Fruit fly (Drosophila melanogaster): Measurements from ENCODE around the gene RpL30.

The RpL30 gene

dm6 chr2L:19051534-19052100, 42.5 kb upstream of the RpL30 start, which contains the start of gene Rpn3 (continued):
- TF ChIP-seq sisA (GFP tag; IDR thresholded peaks at IDR 0.05) (peak; percentile 84), Lpt (GFP tag; optimal IDR thresholded peaks at IDR 0.05) (no peak), B-H1 (GFP tag; IDR thresholded peaks at IDR 0.05) (peak; percentile 78), Doc3 (GFP tag; IDR thresholded peaks at IDR 0.05; ENCODE audit: partially characterized antibody) (peak; percentile 47; the same call in 1 of the 3 replicates), CG10267 (tag; optimal IDR thresholded peaks at IDR 0.05) (peak; percentile 92), tup (GFP tag; optimal IDR thresholded peaks at IDR 0.05) (peak; percentile 31), usp (GFP tag; optimal IDR thresholded peaks at IDR 0.05) (no peak), CG14014 (GFP tag; IDR thresholded peaks at IDR 0.05) (peak; percentile 82), CG31388 (GFP tag; optimal IDR thresholded peaks at IDR 0.05) (peak; percentile 65), Taf1 (GFP tag; IDR thresholded peaks at IDR 0.05) (peak; percentile 50; the same call in 1 of the 2 replicates), Fer1 (GFP tag; optimal IDR thresholded peaks at IDR 0.05) (peak; percentile 75), Hr78 (GFP tag; optimal IDR thresholded peaks at IDR 0.05) (no peak), grau (tag; optimal IDR thresholded peaks at IDR 0.05) (peak; percentile 84), bcd (GFP tag; optimal IDR thresholded peaks at IDR 0.05) (peak; percentile 74), maf-S (GFP tag; optimal IDR thresholded peaks at IDR 0.05) (peak; percentile 76), CG30020 (tag; optimal IDR thresholded peaks at IDR 0.05) (peak; percentile 55), CG12104 (GFP tag; optimal IDR thresholded peaks at IDR 0.05) (peak; percentile 70), otp (GFP tag; IDR thresholded peaks at IDR 0.05) (peak; percentile 78), Nf-YC (tag; optimal IDR thresholded peaks at IDR 0.05) (peak; percentile 67), stc (GFP tag; IDR thresholded peaks at IDR 0.05) (peak; percentile 73), CG6791 (GFP tag; IDR thresholded peaks at IDR 0.05; ENCODE audit: partially characterized antibody) (peak; percentile 71), CG13424 (tag; optimal IDR thresholded peaks at IDR 0.05) (peak; percentile 82), sens-2 (GFP tag; IDR thresholded peaks at IDR 0.05) (peak; percentile 76; the same call in 1 of the 2 replicates), CG7839 (tag; optimal IDR thresholded peaks at IDR 0.05) (peak; percentile 82), HLH3B (GFP tag; IDR thresholded peaks at IDR 0.05) (peak; percentile 82), pfk (GFP tag; optimal IDR thresholded peaks at IDR 0.05) (no peak), wek (GFP tag; optimal IDR thresholded peaks at IDR 0.05) (peak; percentile 56), CG12391 (tag; optimal IDR thresholded peaks at IDR 0.05) (peak; percentile 93), NFAT (GFP tag; IDR thresholded peaks at IDR 0.05) (peak; percentile 63), CG7963 (GFP tag; IDR thresholded peaks at IDR 0.05; ENCODE audit: partially characterized antibody) (no peak), Rfx (GFP tag; IDR thresholded peaks at IDR 0.05) (peak; percentile 86), Hsf (GFP tag; optimal IDR thresholded peaks at IDR 0.05) (peak; percentile 92), CG10462 (GFP tag; optimal IDR thresholded peaks at IDR 0.05) (peak; percentile 79), pho (GFP tag; optimal IDR thresholded peaks at IDR 0.05) (peak; percentile 82), CG4360 (GFP tag; IDR thresholded peaks at IDR 0.05) (no peak), CG6654 (GFP tag; optimal IDR thresholded peaks at IDR 0.05) (no peak), aop (GFP tag; IDR thresholded peaks at IDR 0.05) (peak; percentile 49; the same call in 1 of the 2 replicates), CG5953 (GFP tag; IDR thresholded peaks at IDR 0.05) (peak; percentile 85), Myb (GFP tag; optimal IDR thresholded peaks at IDR 0.05) (peak; percentile 73), trem (tag; optimal IDR thresholded peaks at IDR 0.05) (peak; percentile 83), pzg (GFP tag; optimal IDR thresholded peaks at IDR 0.05) (peak; percentile 53), zen (tag; optimal IDR thresholded peaks at IDR 0.05) (peak; percentile 84), CG6254 (GFP tag; optimal IDR thresholded peaks at IDR 0.05) (no peak), dmrt99B (tag; optimal IDR thresholded peaks at IDR 0.05) (peak; percentile 80), CG4730 (GFP tag; IDR thresholded peaks at IDR 0.05) (peak; percentile 82), NC2α (GFP tag; optimal IDR thresholded peaks at IDR 0.05) (peak; percentile 51), tna (GFP tag; IDR thresholded peaks at IDR 0.05; ENCODE audit: partially characterized antibody) (peak; percentile 61), MBD-R2 (GFP tag; IDR thresholded peaks at IDR 0.05) (peak; percentile 73), CG4617 (GFP tag; optimal IDR thresholded peaks at IDR 0.05; ENCODE audit: borderline replicate concordance) (peak; percentile 69), CG3847 (GFP tag; IDR thresholded peaks at IDR 0.05) (peak; percentile 67)

Data from whole organism, embryonic.